Fruit fly (Drosophila melanogaster) whole organism, embryonic: ENCODE measurements around the gene CG4645.

Experiments
- CG10366 ChIP-seq: fragments of 200-800 bp; sonication (Bioruptor generic); IDR thresholded peaks from 2 replicates; pipeline ENCODE4 v1.3.6; 2022; ENCODE audit warnings: missing biosample characterization, missing genetic modification characterization
- CG10959 ChIP-seq: fragments of 200-800 bp; sonication (Bioruptor generic); IDR thresholded peaks from 2 replicates; pipeline ENCODE4 v1.3.6; 2022; ENCODE audit warnings: missing biosample characterization, missing genetic modification characterization
- CG12071 ChIP-seq: fragments of 200-800 bp; sonication (Bioruptor generic); optimal IDR thresholded peaks from 3 replicates; lab custom pipeline; 2018; ENCODE audit warnings: missing biosample characterization, mild to moderate bottlenecking, missing genetic modification characterization
- CG12219 ChIP-seq: fragments of 200-800 bp; sonication (Bioruptor generic); optimal IDR thresholded peaks from 3 replicates; lab custom pipeline; 2018; ENCODE audit warnings: missing biosample characterization, mild to moderate bottlenecking, missing genetic modification characterization
- CG13894 ChIP-seq: fragments of 200-800 bp; sonication (Bioruptor generic); optimal IDR thresholded peaks from 3 replicates; lab custom pipeline; 2018; ENCODE audit warnings: missing biosample characterization, mild to moderate bottlenecking, missing genetic modification characterization, moderate library complexity
- CG16815 ChIP-seq: fragments of 200-800 bp; sonication (Bioruptor generic); optimal IDR thresholded peaks from 3 replicates; lab custom pipeline; 2017; ENCODE audit warnings: missing biosample characterization, mild to moderate bottlenecking, missing genetic modification characterization
- CG17186 ChIP-seq: fragments of 200-800 bp; sonication (Bioruptor generic); optimal IDR thresholded peaks from 3 replicates; lab custom pipeline; 2017; ENCODE audit warnings: missing biosample characterization, missing genetic modification reagents, missing genetic modification characterization
- CG17912 ChIP-seq: fragments of 200-800 bp; sonication (Bioruptor generic); optimal IDR thresholded peaks from 2 replicates; lab custom pipeline; 2018; ENCODE audit warnings: missing biosample characterization, mild to moderate bottlenecking, missing genetic modification characterization
- CG18599 ChIP-seq: fragments of 200-800 bp; sonication (Bioruptor generic); optimal IDR thresholded peaks from 3 replicates; lab custom pipeline; 2017; ENCODE audit warnings: missing biosample characterization, missing genetic modification characterization, mild to moderate bottlenecking, moderate library complexity, missing genetic modification reagents
- CG2120 ChIP-seq: fragments of 200-800 bp; sonication (Bioruptor generic); optimal IDR thresholded peaks from 3 replicates; lab custom pipeline; 2016; ENCODE audit warnings: missing biosample characterization, missing genetic modification characterization
- CG2199 ChIP-seq: fragments of 200-800 bp; sonication (Bioruptor generic); IDR thresholded peaks from 3 replicates; pipeline ENCODE4 v1.3.6; 2022; ENCODE audit warnings: missing biosample characterization, missing genetic modification characterization
- CG4707 ChIP-seq: fragments of 200-800 bp; sonication (Bioruptor generic); optimal IDR thresholded peaks from 2 replicates; lab custom pipeline; 2018; ENCODE audit warnings: missing biosample characterization, mild to moderate bottlenecking, missing genetic modification characterization, moderate library complexity
- CG5180 ChIP-seq: fragments of 200-800 bp; sonication (Bioruptor generic); optimal IDR thresholded peaks from 3 replicates; lab custom pipeline; 2017; ENCODE audit warnings: missing biosample characterization, missing genetic modification characterization, mild to moderate bottlenecking, moderate library complexity, missing genetic modification reagents
- CG6254 ChIP-seq: fragments of 200-800 bp; sonication (Bioruptor generic); optimal IDR thresholded peaks from 3 replicates; lab custom pipeline; 2017; ENCODE audit warnings: mild to moderate bottlenecking, missing biosample characterization, missing genetic modification reagents, missing genetic modification characterization
- CG6791 ChIP-seq: fragments of 200-800 bp; sonication (Bioruptor generic); IDR thresholded peaks from 3 replicates; pipeline ENCODE4 v1.3.6; 2022; ENCODE audit warnings: missing biosample characterization, missing genetic modification characterization; ENCODE audit not compliant: partially characterized antibody
- CG9215 ChIP-seq: fragments of 200-800 bp; sonication (Bioruptor generic); IDR thresholded peaks from 2 replicates; pipeline ENCODE4 v1.3.6; 2022; ENCODE audit warnings: missing biosample characterization, missing genetic modification characterization
- CHES-1-like ChIP-seq: fragments of 200-800 bp; sonication (Bioruptor generic); optimal IDR thresholded peaks from 2 replicates; lab custom pipeline; 2016; ENCODE audit warnings: missing biosample characterization, missing genetic modification characterization
- CoRest ChIP-seq: fragments of 200-800 bp; sonication (Bioruptor generic); optimal IDR thresholded peaks from 3 replicates; lab custom pipeline; 2018; ENCODE audit warnings: missing biosample characterization, mild to moderate bottlenecking, missing genetic modification characterization, moderate library complexity
- CrebB ChIP-seq: fragments of 200-800 bp; sonication (Bioruptor generic); optimal IDR thresholded peaks from 3 replicates; lab custom pipeline; 2018; ENCODE audit warnings: missing biosample characterization, mild to moderate bottlenecking, missing genetic modification characterization
- Deaf1 ChIP-seq: fragments of 200-800 bp; optimal IDR thresholded peaks from 3 replicates; lab custom pipeline; 2019; ENCODE audit warnings: missing biosample characterization, mild to moderate bottlenecking, missing genetic modification characterization, moderate library complexity
- Dek ChIP-seq: fragments of 200-800 bp; sonication (Bioruptor generic); optimal IDR thresholded peaks from 3 replicates; lab custom pipeline; 2019; ENCODE audit warnings: missing biosample characterization, mild to moderate bottlenecking, missing genetic modification characterization, moderate library complexity
- Dref ChIP-seq: fragments of 200-800 bp; sonication (Bioruptor generic); IDR thresholded peaks from 2 replicates; pipeline ENCODE4 v1.3.6; 2022; ENCODE audit warnings: missing biosample characterization, missing genetic modification characterization
- H2.0 ChIP-seq: fragments of 200-800 bp; sonication (Bioruptor generic); IDR thresholded peaks from 2 replicates; pipeline ENCODE4 v1.3.6; 2022; ENCODE audit warnings: missing biosample characterization, missing genetic modification characterization
- Hr51 ChIP-seq, 2 experiments: fragments of 200-800 bp; sonication (Bioruptor generic); optimal IDR thresholded peaks; 2 replicates in 1 of 2; 3 replicates in 1 of 2; lab custom pipeline; 2016 to 2018; ENCODE audit warnings: missing biosample characterization in 2 of 2, missing genetic modification characterization in 2 of 2, mild to moderate bottlenecking in 1 of 2, moderate library complexity in 1 of 2
- MTF-1 ChIP-seq: fragments of 200-800 bp; sonication (Bioruptor generic); optimal IDR thresholded peaks from 2 replicates; lab custom pipeline; 2018; ENCODE audit warnings: missing biosample characterization, mild to moderate bottlenecking, missing genetic modification characterization, borderline replicate concordance
- Mes4 ChIP-seq: fragments of 200-800 bp; sonication (Bioruptor generic); optimal IDR thresholded peaks from 2 replicates; lab custom pipeline; 2016; ENCODE audit warnings: missing biosample characterization, missing genetic modification characterization
- PHDP ChIP-seq: fragments of 200-800 bp; sonication (Bioruptor generic); optimal IDR thresholded peaks from 3 replicates; lab custom pipeline; 2018; ENCODE audit warnings: missing biosample characterization, mild to moderate bottlenecking, missing genetic modification characterization, moderate library complexity
- Poxn ChIP-seq: fragments of 200-800 bp; sonication (Bioruptor generic); IDR thresholded peaks from 2 replicates; pipeline ENCODE4 v1.3.6; 2022; ENCODE audit warnings: missing biosample characterization, missing genetic modification characterization
- Rfx ChIP-seq: fragments of 200-800 bp; sonication (Bioruptor generic); IDR thresholded peaks from 2 replicates; pipeline ENCODE4 v1.3.6; 2022; ENCODE audit warnings: missing biosample characterization, missing genetic modification characterization
- Sox100B ChIP-seq: fragments of 200-800 bp; sonication (Bioruptor generic); optimal IDR thresholded peaks from 3 replicates; lab custom pipeline; 2018; ENCODE audit warnings: missing biosample characterization, mild to moderate bottlenecking, missing genetic modification characterization
- Ssrp ChIP-seq: fragments of 200-800 bp; sonication (Bioruptor generic); optimal IDR thresholded peaks from 2 replicates; lab custom pipeline; 2018; ENCODE audit warnings: missing biosample characterization, mild to moderate bottlenecking, missing genetic modification characterization, moderate library complexity
- Trl ChIP-seq, 3 experiments: fragments of >200 bp in 2 of 3; fragments of 200-800 bp in 1 of 3; sonication (Bioruptor generic) in 1 of 3; optimal IDR thresholded peaks; 2 replicates in 1 of 3; 3 replicates in 2 of 3; lab custom pipeline; 2016 to 2017; ENCODE audit warnings: missing biosample characterization in 1 of 3, missing genetic modification characterization in 1 of 3
- ab ChIP-seq: fragments of 200-800 bp; sonication (Bioruptor generic); optimal IDR thresholded peaks from 2 replicates; lab custom pipeline; 2016; ENCODE audit warnings: missing biosample characterization, missing genetic modification characterization
- abd-A ChIP-seq: fragments of 200-800 bp; sonication (Bioruptor generic); optimal IDR thresholded peaks from 3 replicates; lab custom pipeline; 2019; ENCODE audit warnings: missing biosample characterization, mild to moderate bottlenecking, missing genetic modification characterization, moderate library complexity
- bab2 ChIP-seq: fragments of 200-800 bp; sonication (Bioruptor generic); optimal IDR thresholded peaks from 2 replicates; lab custom pipeline; 2016; ENCODE audit warnings: missing biosample characterization, missing genetic modification characterization
- bowl ChIP-seq: fragments of 200-800 bp; sonication (Bioruptor generic); IDR thresholded peaks from 2 replicates; pipeline ENCODE4 v1.3.6; 2022; ENCODE audit warnings: missing biosample characterization, missing genetic modification characterization
- cwo ChIP-seq: fragments of 200-800 bp; sonication (Bioruptor generic); optimal IDR thresholded peaks from 3 replicates; lab custom pipeline; 2017; ENCODE audit warnings: missing biosample characterization, missing genetic modification characterization, mild to moderate bottlenecking, moderate library complexity, missing genetic modification reagents
- dati ChIP-seq: fragments of 200-800 bp; sonication (Bioruptor generic); IDR thresholded peaks from 2 replicates; pipeline ENCODE4 v1.3.6; 2022; ENCODE audit warnings: missing biosample characterization, missing genetic modification characterization
- dpn ChIP-seq, 2 experiments: fragments of 200-800 bp; sonication (Bioruptor generic); optimal IDR thresholded peaks; 3 replicates each; lab custom pipeline; 2016; ENCODE audit warnings: missing biosample characterization in 2 of 2, missing genetic modification characterization in 2 of 2
- exex ChIP-seq: fragments of 200-800 bp; sonication (Bioruptor generic); optimal IDR thresholded peaks from 4 replicates; lab custom pipeline; 2018; ENCODE audit warnings: missing biosample characterization, mild to moderate bottlenecking, missing genetic modification characterization, moderate library complexity
- fru ChIP-seq: fragments of >200 bp; optimal IDR thresholded peaks from 2 replicates; lab custom pipeline; 2017
- grau ChIP-seq: fragments of 200-800 bp; optimal IDR thresholded peaks from 3 replicates; lab custom pipeline; 2019; ENCODE audit warnings: missing biosample characterization, mild to moderate bottlenecking, missing genetic modification characterization, moderate library complexity
- jigr1 ChIP-seq: fragments of 200-800 bp; sonication (Bioruptor generic); IDR thresholded peaks from 3 replicates; pipeline ENCODE4 v1.3.6; 2022; ENCODE audit warnings: missing biosample characterization, missing genetic modification characterization
- row ChIP-seq: fragments of 200-800 bp; sonication (Bioruptor generic); IDR thresholded peaks from 3 replicates; pipeline ENCODE4 v1.3.6; 2022; ENCODE audit warnings: missing biosample characterization, missing genetic modification characterization
- sens ChIP-seq: fragments of 200-800 bp; sonication (Bioruptor generic); peaks from one replicate; lab custom pipeline; 2016; ENCODE audit warnings: missing biosample characterization, missing genetic modification characterization
- sim ChIP-seq: fragments of 200-800 bp; sonication (Bioruptor generic); IDR thresholded peaks from 2 replicates; pipeline ENCODE4 v1.3.6; 2022; ENCODE audit warnings: missing biosample characterization, missing genetic modification characterization
- stwl ChIP-seq: fragments of 200-800 bp; sonication (Bioruptor generic); optimal IDR thresholded peaks from 3 replicates; lab custom pipeline; 2018; ENCODE audit warnings: missing biosample characterization, mild to moderate bottlenecking, missing genetic modification characterization, moderate library complexity
- sug ChIP-seq: fragments of 200-800 bp; optimal IDR thresholded peaks from 2 replicates; lab custom pipeline; 2019; ENCODE audit warnings: missing biosample characterization, mild to moderate bottlenecking, missing genetic modification characterization, moderate library complexity
- wek ChIP-seq: fragments of 200-800 bp; sonication (Bioruptor generic); optimal IDR thresholded peaks from 3 replicates; lab custom pipeline; 2018; ENCODE audit warnings: missing biosample characterization, mild to moderate bottlenecking, missing genetic modification characterization, moderate library complexity

Gene CG4645

DNA sequence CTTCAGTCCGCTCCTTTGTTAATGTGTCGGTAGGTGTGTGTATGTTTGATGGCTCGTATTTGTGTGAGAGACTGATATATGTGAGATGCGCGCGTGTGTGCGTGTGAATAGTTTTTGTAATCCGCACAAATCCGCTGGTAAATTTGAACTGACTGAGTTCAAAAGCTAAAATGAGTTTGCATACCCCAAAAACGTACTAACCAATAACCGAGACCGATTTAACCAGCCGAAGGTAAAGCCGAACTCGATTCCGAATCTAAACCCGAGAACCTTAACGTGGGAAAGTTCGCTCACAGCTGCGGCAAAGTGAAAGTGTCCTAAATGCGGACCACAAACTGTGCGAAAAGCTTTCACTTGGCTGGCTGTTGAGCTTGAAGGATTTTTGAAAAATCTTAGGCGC is 41.1 kb upstream of the CG4645 start:
- TF ChIP-seq CG13894 (tag; lab: Kevin White, UChicago): peak; percentile 38
- peak; percentile 90 for TF ChIP-seq Deaf1
- TF ChIP-seq abd-A (tag; lab: Kevin White, UChicago): peak; percentile 39
- TF ChIP-seq CG6254 (GFP tag; lab: Kevin White, UChicago): no peak
- TF ChIP-seq, all 482 proteins: peak for 3

DNA sequence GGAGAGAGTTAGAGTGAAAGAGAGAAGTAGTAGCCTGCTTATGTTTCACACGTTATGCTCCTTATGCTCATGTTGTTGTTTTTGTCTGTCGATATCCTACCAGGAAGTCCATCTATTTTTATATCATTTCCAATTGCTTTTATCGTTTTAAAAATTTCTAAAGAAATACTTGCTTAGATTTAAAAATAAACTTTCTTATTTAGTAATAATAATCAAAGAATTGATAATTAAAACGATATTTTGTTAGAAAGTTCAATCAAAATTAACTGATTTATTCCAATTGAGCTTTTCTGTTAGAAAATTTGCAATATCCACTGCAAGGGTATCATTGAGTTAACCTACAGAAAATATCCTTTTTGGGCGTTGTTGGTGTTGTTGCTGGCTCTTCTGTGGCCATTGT is 39.9 kb upstream of the CG4645 start:
- TF ChIP-seq CG17912 (GFP tag; lab: Kevin White, UChicago) (no peak), jigr1 (GFP tag; lab: Robert Waterston, UW) (no peak), CoRest (tag; lab: Kevin White, UChicago) (peak; percentile 30), Trl (optimal IDR thresholded peaks at IDR 0.05; lab: Kevin White, UChicago) (peak in 1 of 2 experiments; percentile 51), Trl (GFP tag; optimal IDR thresholded peaks at IDR 0.05; lab: Kevin White, UChicago) (no peak), H2.0 (no peak), CG17186 (GFP tag; lab: Kevin White, UChicago) (no peak), MTF-1 (GFP tag; lab: Kevin White, UChicago) (no peak), CG12071 (GFP tag; lab: Kevin White, UChicago) (no peak), cwo (peak; percentile 22), CG9215 (GFP tag; lab: Robert Waterston, UW) (no peak), Dek (peak; percentile 6), Sox100B (peak; percentile 11), Poxn (GFP tag; lab: Robert Waterston, UW) (no peak), PHDP (tag; lab: Kevin White, UChicago) (peak; percentile 10), CG2199 (GFP tag; lab: Robert Waterston, UW) (no peak), Ssrp (tag; lab: Kevin White, UChicago) (no peak), Hr51 (GFP tag; optimal IDR thresholded peaks at IDR 0.05; lab: Kevin White, UChicago) (peak in 1 of 2 experiments; percentile 52), Rfx (GFP tag; lab: Robert Waterston, UW) (no peak), CHES-1-like (no peak), dati (GFP tag; lab: Robert Waterston, UW) (no peak), CG18599 (peak; percentile 75), wek (GFP tag; lab: Kevin White, UChicago) (no peak), CG6791 (GFP tag; lab: Robert Waterston, UW) (no peak), bowl (no peak), CG4707 (GFP tag; lab: Kevin White, UChicago) (no peak), CG2120 (GFP tag; lab: Kevin White, UChicago) (peak; percentile 15), sim (GFP tag; lab: Robert Waterston, UW) (no peak), fru (lab: Kevin White, UChicago) (no peak), Dref (no peak), sug (tag; lab: Kevin White, UChicago) (peak; percentile 4), bab2 (GFP tag; lab: Kevin White, UChicago) (no peak), stwl (tag; lab: Kevin White, UChicago) (no peak), sens (GFP tag; lab: Kevin White, UChicago) (no peak), Mes4 (GFP tag; lab: Kevin White, UChicago) (no peak), CG5180 (GFP tag; lab: Kevin White, UChicago) (no peak), ab (GFP tag; lab: Kevin White, UChicago) (no peak), grau (tag; lab: Kevin White, UChicago) (peak; percentile 52), CG10366 (GFP tag; lab: Robert Waterston, UW) (no peak), exex (tag; lab: Kevin White, UChicago) (no peak), CrebB (tag; lab: Kevin White, UChicago) (no peak), CG12219 (GFP tag; lab: Kevin White, UChicago) (no peak), CG16815 (no peak), dpn (GFP tag; optimal IDR thresholded peaks at IDR 0.05; lab: Kevin White, UChicago) (no peak), row (peak; percentile 66), CG10959 (GFP tag; lab: Robert Waterston, UW) (no peak)
